Fruit fly (Drosophila melanogaster): ENCODE data around the gene rump.

rump gene

dm6 chr3R:9559413-9560014, 49.4 kb upstream of the rump start, which contains the start of the genes AP-1mu and MBD-like (continued):
- TF ChIP-seq Doc3 (GFP tag; IDR thresholded peaks at IDR 0.05; ENCODE audit: partially characterized antibody), result no peak
- peak; percentile 81 for TF ChIP-seq CG14710 (tag; optimal IDR thresholded peaks at IDR 0.05)
- peak; percentile 46 for TF ChIP-seq zen (tag; optimal IDR thresholded peaks at IDR 0.05)
- TF ChIP-seq CG7839 (tag; optimal IDR thresholded peaks at IDR 0.05), result peak; percentile 62
- no peak for TF ChIP-seq Hr39 (optimal IDR thresholded peaks at IDR 0.05)
- TF ChIP-seq gem (tag; optimal IDR thresholded peaks at IDR 0.05), result no peak
- TF ChIP-seq CG17612 (GFP tag; IDR thresholded peaks at IDR 0.05), result no peak
- no peak for TF ChIP-seq aop (GFP tag; IDR thresholded peaks at IDR 0.05)
- peak; percentile 32 for TF ChIP-seq CG8089 (GFP tag; optimal IDR thresholded peaks at IDR 0.05)
- TF ChIP-seq CG15269 (tag; optimal IDR thresholded peaks at IDR 0.05), result no peak
- peak; percentile 57 for TF ChIP-seq CG17829 (tag; optimal IDR thresholded peaks at IDR 0.05)
- peak; percentile 68 for TF ChIP-seq Dip3 (GFP tag; optimal IDR thresholded peaks at IDR 0.05)
- peak; percentile 29; the same call in 1 of the 3 replicates for TF ChIP-seq CG7357 (GFP tag; IDR thresholded peaks at IDR 0.05)
- no peak for TF ChIP-seq pan (optimal IDR thresholded peaks at IDR 0.05)
- TF ChIP-seq pan (GFP tag; optimal IDR thresholded peaks at IDR 0.05 in 1 of 2, IDR thresholded peaks at IDR 0.05 in 1 of 2), result peak in 1 of 2 experiments; percentile 56
- TF ChIP-seq Sry-β (GFP tag; optimal IDR thresholded peaks at IDR 0.05), result peak; percentile 76
- TF ChIP-seq CG1792 (GFP tag; optimal IDR thresholded peaks at IDR 0.05), result peak; percentile 66
- TF ChIP-seq CG3281 (GFP tag; optimal IDR thresholded peaks at IDR 0.05), result peak; percentile 47
- peak; percentile 94 for TF ChIP-seq CG9797 (GFP tag; optimal IDR thresholded peaks at IDR 0.05)
- peak; percentile 61; the same call in 1 of the 4 replicates for TF ChIP-seq Dll (GFP tag; IDR thresholded peaks at IDR 0.05; ENCODE audit: partially characterized antibody)
- TF ChIP-seq chif (GFP tag; optimal IDR thresholded peaks at IDR 0.05), result peak; percentile 35 to 67
- no peak for TF ChIP-seq Kr (GFP tag; optimal IDR thresholded peaks at IDR 0.05)
- no peak for TF ChIP-seq CG12769 (tag; optimal IDR thresholded peaks at IDR 0.05)
- TF ChIP-seq D19B (GFP tag; optimal IDR thresholded peaks at IDR 0.05), result no peak
- TF ChIP-seq jigr1 (GFP tag; IDR thresholded peaks at IDR 0.05), result no peak
- peak; percentile 64 for TF ChIP-seq Bdp1 (GFP tag; optimal IDR thresholded peaks at IDR 0.05)
- TF ChIP-seq CG3995 (GFP tag; optimal IDR thresholded peaks at IDR 0.05), result peak; percentile 51
- TF ChIP-seq abd-A (tag; optimal IDR thresholded peaks at IDR 0.05), result no peak
- TF ChIP-seq CG9727 (GFP tag; optimal IDR thresholded peaks at IDR 0.05), result peak; percentile 72
- no peak for TF ChIP-seq wdn (GFP tag; IDR thresholded peaks at IDR 0.05)
- 0 out of 2 replicates have a peak, but pooled peaks have one; percentile 14 for TF ChIP-seq gt (GFP tag; IDR thresholded peaks at IDR 0.05)
- TF ChIP-seq p53 (GFP tag; optimal IDR thresholded peaks at IDR 0.05), result peak; percentile 2
- TF ChIP-seq CG15601 (tag; optimal IDR thresholded peaks at IDR 0.05), result peak; percentile 58
- TF ChIP-seq ken (GFP tag; IDR thresholded peaks at IDR 0.05), result peak; percentile 65; the same call in 2 of the 3 replicates
- TF ChIP-seq mld (GFP tag; IDR thresholded peaks at IDR 0.05; ENCODE audit: partially characterized antibody), result 0 out of 3 replicates have a peak, but pooled peaks have one; percentile 17
- TF ChIP-seq CG16779 (GFP tag; IDR thresholded peaks at IDR 0.05), result no peak
- peak; percentile 67 for TF ChIP-seq CG10209 (GFP tag; optimal IDR thresholded peaks at IDR 0.05)
- TF ChIP-seq Asciz (GFP tag; optimal IDR thresholded peaks at IDR 0.05), result no peak
- peak; percentile 92 for TF ChIP-seq sens (GFP tag)
- TF ChIP-seq z (GFP tag; IDR thresholded peaks at IDR 0.05), result no peak
- peak; percentile 61; the same call in 3 of the 4 replicates for TF ChIP-seq Gug (GFP tag; IDR thresholded peaks at IDR 0.05)
- peak; percentile 55 for TF ChIP-seq PHDP (tag; optimal IDR thresholded peaks at IDR 0.05)
- no peak for TF ChIP-seq cg (GFP tag; optimal IDR thresholded peaks at IDR 0.05)
- TF ChIP-seq Rfx (GFP tag; IDR thresholded peaks at IDR 0.05), result peak; percentile 76
- peak; percentile 71 for TF ChIP-seq CG2712 (tag; optimal IDR thresholded peaks at IDR 0.05)
- TF ChIP-seq Aef1 (GFP tag; IDR thresholded peaks at IDR 0.05), result peak; percentile 52
- TF ChIP-seq H15 (GFP tag; IDR thresholded peaks at IDR 0.05), result 0 out of 3 replicates have a peak, but pooled peaks have one; percentile 18
- TF ChIP-seq HHEX (GFP tag; optimal IDR thresholded peaks at IDR 0.05), result peak; percentile 45
- peak; percentile 69 for TF ChIP-seq CG13424 (tag; optimal IDR thresholded peaks at IDR 0.05)
- TF ChIP-seq CG18599 (GFP tag; optimal IDR thresholded peaks at IDR 0.05), result no peak
